Worm (Caenorhabditis elegans): ENCODE results near the gene ssp-32.

Gene ssp-32

DNA sequence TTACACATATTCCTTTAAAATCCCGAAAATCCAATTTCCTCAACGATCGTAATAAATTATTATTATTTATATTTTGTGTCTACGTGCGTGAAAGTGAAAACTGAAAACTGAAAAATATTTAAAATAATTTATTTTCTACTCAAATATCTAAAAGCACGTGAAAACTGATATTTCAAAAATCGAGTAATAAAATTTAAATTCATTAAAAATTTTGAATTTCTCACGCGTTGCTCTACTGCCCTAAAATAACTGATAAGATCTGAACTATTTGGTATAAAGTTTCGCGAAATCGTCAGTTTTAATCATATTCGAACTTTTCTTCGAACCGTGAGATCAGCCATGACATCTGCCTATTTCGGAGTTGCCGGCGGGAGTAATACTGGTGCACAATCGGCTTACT lies 42.9 kb upstream of the ssp-32 start, which contains the start of gene ssq-1:
ssq-1 (plus strand) TSS at position 301 of the 400 bp plus-strand sequence.
- no peak for TF ChIP-seq snpc-1.2 (GFP tag; IDR thresholded peaks at IDR 0.05)
- TF ChIP-seq ctbp-1 (GFP tag; IDR thresholded peaks at IDR 0.05): no peak
- no peak for TF ChIP-seq nhr-28 (tag; optimal IDR thresholded peaks at IDR 0.05)
- TF ChIP-seq Y5F2A.4 (GFP tag; optimal IDR thresholded peaks at IDR 0.05): no peak
- no peak for TF ChIP-seq ceh-82 (tag; optimal IDR thresholded peaks at IDR 0.05)
- TF ChIP-seq zag-1 (tag; optimal IDR thresholded peaks at IDR 0.05): no peak
- TF ChIP-seq mdl-1 (tag; optimal IDR thresholded peaks at IDR 0.05): no peak
- no peak for TF ChIP-seq nhr-6 (tag; optimal IDR thresholded peaks at IDR 0.05)
- no peak for TF ChIP-seq ama-1 (optimal IDR thresholded peaks at IDR 0.05)
- TF ChIP-seq spr-3 (GFP tag; optimal IDR thresholded peaks at IDR 0.05): no peak
- TF ChIP-seq tra-1 (GFP tag; IDR thresholded peaks at IDR 0.05): no peak
- no peak for TF ChIP-seq lin-15B (tag; optimal IDR thresholded peaks at IDR 0.05)
- TF ChIP-seq spr-1 (tag; optimal IDR thresholded peaks at IDR 0.05): no peak
- no peak for TF ChIP-seq dmd-9 (GFP tag; IDR thresholded peaks at IDR 0.05)
- TF ChIP-seq lin-13 (GFP tag; optimal IDR thresholded peaks at IDR 0.05): no peak
- TF ChIP-seq F49E8.2 (tag; optimal IDR thresholded peaks at IDR 0.05; ENCODE audit: borderline replicate concordance): no peak
- no peak for TF ChIP-seq unc-130 (GFP tag; optimal IDR thresholded peaks at IDR 0.05)
- no peak for TF ChIP-seq aha-1 (tag)
- no peak for TF ChIP-seq zip-11 (GFP tag; IDR thresholded peaks at IDR 0.05)

DNA sequence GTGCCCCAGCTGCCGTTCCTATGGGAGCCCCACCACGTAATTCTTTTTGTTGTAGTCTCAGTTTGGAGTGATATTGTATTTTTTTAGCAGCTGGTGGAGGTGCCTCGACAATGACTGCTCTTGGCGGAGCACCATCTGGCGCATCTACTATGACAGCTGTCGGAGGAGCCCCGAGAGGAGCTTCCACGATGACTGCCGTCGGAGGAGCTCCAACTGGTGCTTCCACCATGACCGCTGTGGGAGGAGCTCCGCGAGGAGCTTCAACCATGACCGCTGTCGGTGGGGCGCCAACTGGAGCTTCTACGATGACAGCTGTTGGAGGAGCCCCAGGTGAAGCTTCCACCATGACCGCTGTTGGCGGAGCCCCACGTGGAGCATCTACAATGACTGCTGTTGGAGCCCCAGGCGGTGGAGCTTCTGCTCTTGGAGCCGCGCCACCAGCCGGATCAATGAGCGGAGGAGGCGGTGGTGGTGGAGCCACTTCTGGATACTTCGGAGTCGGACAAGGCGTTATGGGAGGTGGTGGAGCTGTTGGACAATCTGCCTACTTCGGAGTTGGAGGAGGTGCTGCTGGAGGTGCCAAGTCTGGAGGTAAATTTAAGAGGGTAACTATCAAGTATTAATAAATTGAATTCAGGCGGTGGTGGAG lies 42.2 kb upstream of the ssp-32 start:
- TF ChIP-seq saeg-2 (GFP tag; IDR thresholded peaks at IDR 0.05) (no peak), jun-1 (tag; optimal IDR thresholded peaks at IDR 0.05) (no peak), daf-12 (tag; optimal IDR thresholded peaks at IDR 0.05) (no peak), php-3 (GFP tag; IDR thresholded peaks at IDR 0.05) (no peak), nhr-237 (tag; optimal IDR thresholded peaks at IDR 0.05) (no peak), madf-5 (GFP tag; IDR thresholded peaks at IDR 0.05) (no peak), set-16 (GFP tag; IDR thresholded peaks at IDR 0.05) (peak; percentile 93), ceh-82 (tag; optimal IDR thresholded peaks at IDR 0.05) (no peak)

DNA sequence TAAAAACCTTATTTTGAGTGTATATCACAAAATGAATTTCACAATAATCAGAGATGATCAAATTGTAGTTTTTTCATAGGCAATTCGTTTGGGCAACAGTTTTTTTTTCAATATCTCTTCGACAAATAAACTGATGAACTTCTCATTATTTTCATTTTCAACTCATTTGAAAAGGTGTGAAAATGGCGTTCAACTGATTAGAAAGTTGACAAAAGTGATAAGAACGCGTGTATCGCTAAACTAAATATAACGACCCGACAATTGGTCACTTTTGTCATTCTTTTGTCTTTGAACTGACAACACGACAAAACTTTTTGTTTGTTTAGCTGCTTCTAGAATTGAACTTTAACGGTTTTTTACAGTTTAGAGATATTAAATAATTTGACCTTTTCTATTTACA lies 40.2 kb upstream of the ssp-32 start:
- TF ChIP-seq Y48G9A.11 (GFP tag; IDR thresholded peaks at IDR 0.05) (no peak), ztf-11 (tag; optimal IDR thresholded peaks at IDR 0.05) (no peak), Y75B8A.6 (GFP tag; IDR thresholded peaks at IDR 0.05) (no peak), nhr-41 (GFP tag; IDR thresholded peaks at IDR 0.05) (no peak), dmd-6 (GFP tag; IDR thresholded peaks at IDR 0.05) (peak; percentile 30; the same call in 1 of the 2 replicates), pqm-1 (tag; optimal IDR thresholded peaks at IDR 0.05) (peak; percentile 47), T26A8.4 (GFP tag; IDR thresholded peaks at IDR 0.05) (no peak), unc-62 (GFP tag; optimal IDR thresholded peaks at IDR 0.05 in 1 of 2) (no peak), unc-62 (tag; optimal IDR thresholded peaks at IDR 0.05) (no peak), dve-1 (tag; optimal IDR thresholded peaks at IDR 0.05; ENCODE audit: insufficient read depth) (peak; percentile 13), mes-2 (tag; optimal IDR thresholded peaks at IDR 0.05; ENCODE audit: poor library complexity, severe bottlenecking) (no peak), jun-1 (tag; optimal IDR thresholded peaks at IDR 0.05) (no peak), ceh-44 (GFP tag; IDR thresholded peaks at IDR 0.05) (no peak)

DNA sequence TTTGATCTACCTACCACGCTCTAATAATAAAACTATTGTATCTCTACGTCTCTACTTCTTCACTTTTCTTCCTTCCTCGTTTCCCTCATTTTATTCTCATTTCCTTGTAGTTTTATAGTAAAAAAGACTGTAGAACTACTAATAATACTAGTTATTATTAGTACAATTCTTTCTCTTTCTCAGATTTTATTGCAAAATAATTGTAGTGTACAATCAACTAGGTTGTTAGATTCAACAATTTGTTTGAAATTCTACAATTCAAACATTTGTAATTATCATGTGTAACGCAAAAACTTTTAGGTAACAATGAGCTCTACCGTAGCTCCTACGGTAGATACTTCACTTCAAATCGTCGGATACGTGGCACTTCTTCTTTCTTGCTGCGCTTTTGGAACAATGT lies 39.5 kb upstream of the ssp-32 start, which contains the start of gene K07F5.12:
K07F5.12 (plus strand) TSS at position 301 of the 400 bp plus-strand sequence.
- TF ChIP-seq zfp-2 (tag; optimal IDR thresholded peaks at IDR 0.05) (no peak), D1046.2 (GFP tag; IDR thresholded peaks at IDR 0.05) (no peak), Y5F2A.4 (GFP tag; optimal IDR thresholded peaks at IDR 0.05) (no peak), fos-1 (tag; optimal IDR thresholded peaks at IDR 0.05) (no peak)
